Worm (Caenorhabditis elegans) whole organism, early embryonic: ENCODE data around the gene zyg-11.

Source experiments
- flt-1 ChIP-seq: fragments of 200-800 bp; sonication (Bioruptor generic); IDR thresholded peaks from 2 replicates; pipeline ENCODE4 v1.3.6; 2022; ENCODE audit warnings: missing genetic modification characterization, missing compliant biosample characterization
- tbx-37 ChIP-seq: fragments of 200-800 bp; sonication (Bioruptor generic); conservative IDR thresholded peaks from 2 replicates; pipeline ENCODE4 v1.3.6; 2022; ENCODE audit warnings: missing genetic modification reagents, missing genetic modification characterization, missing compliant biosample characterization

DNA sequence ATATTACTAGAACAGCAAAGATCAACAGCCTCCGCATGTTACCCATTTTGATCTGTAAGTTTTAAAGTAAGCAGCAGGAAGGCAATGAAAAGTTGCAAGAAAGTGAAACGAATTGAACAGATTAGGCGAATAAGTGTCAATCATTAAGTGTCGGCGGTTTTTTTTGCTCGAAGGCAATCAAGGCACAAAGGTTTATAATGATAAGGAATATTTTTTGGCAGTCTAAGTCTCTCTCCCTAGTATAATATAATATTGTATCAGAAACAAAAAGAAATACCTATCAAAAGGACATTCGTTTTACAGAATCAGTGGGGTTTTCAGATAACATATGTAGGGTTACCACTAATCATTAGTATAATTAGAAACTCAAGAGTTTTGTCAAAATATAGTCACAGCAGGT is 15.2 kb downstream of the zyg-11 start, which contains the start of gene nrf-6:
- TF ChIP-seq tbx-37 (GFP tag; lab: Robert Waterston, UW) (no peak), flt-1 (GFP tag; lab: Robert Waterston, UW) (no peak)
